Worm (Caenorhabditis elegans): ENCODE measurements around the gene col-108.

- TF ChIP-seq dao-5 (tag; optimal IDR thresholded peaks at IDR 0.05) = no peak
- TF ChIP-seq him-1 (tag; optimal IDR thresholded peaks at IDR 0.05) = no peak
- TF ChIP-seq W03F9.2 (tag; optimal IDR thresholded peaks at IDR 0.05) = no peak
Measured at ce11 chrIV:1814764-1815518, 46.6 kb downstream of the col-108 start, which contains the start of gene snn-1.
